Fruit fly (Drosophila melanogaster) whole organism, embryonic: Measurements from ENCODE around the gene CCT3.

Source experiments
- Ada2b ChIP-seq: fragments of 200-800 bp; sonication (Bioruptor generic); IDR thresholded peaks from 2 replicates; pipeline ENCODE4 v1.3.6; 2022; ENCODE audit warnings: missing biosample characterization, missing genetic modification characterization
- CG10321 ChIP-seq: fragments of 200-800 bp; sonication (Bioruptor generic); IDR thresholded peaks from 2 replicates; pipeline ENCODE4 v1.3.6; 2022; ENCODE audit warnings: missing biosample characterization, missing genetic modification characterization
- CG11695 ChIP-seq: fragments of 200-800 bp; sonication (Bioruptor generic); IDR thresholded peaks from 3 replicates; pipeline ENCODE4 v1.3.6; 2022; ENCODE audit warnings: missing biosample characterization, missing genetic modification characterization
- CG12659 ChIP-seq: fragments of 200-800 bp; sonication (Bioruptor generic); optimal IDR thresholded peaks from 3 replicates; lab custom pipeline; 2017; ENCODE audit warnings: mild to moderate bottlenecking, missing biosample characterization, missing genetic modification reagents, missing genetic modification characterization
- CG12942 ChIP-seq: fragments of 200-800 bp; sonication (Bioruptor generic); optimal IDR thresholded peaks from 3 replicates; lab custom pipeline; 2016; ENCODE audit warnings: missing biosample characterization, missing genetic modification characterization
- CG13894 ChIP-seq: fragments of 200-800 bp; sonication (Bioruptor generic); optimal IDR thresholded peaks from 3 replicates; lab custom pipeline; 2018; ENCODE audit warnings: missing biosample characterization, mild to moderate bottlenecking, missing genetic modification characterization, moderate library complexity
- CG14014 ChIP-seq: fragments of 200-800 bp; sonication (Bioruptor generic); IDR thresholded peaks from 2 replicates; pipeline ENCODE4 v1.3.6; 2022; ENCODE audit warnings: missing biosample characterization, missing genetic modification characterization
- CG14050 ChIP-seq: fragments of 200-800 bp; sonication (Bioruptor generic); IDR thresholded peaks from 3 replicates; pipeline ENCODE4 v1.3.6; 2022; ENCODE audit warnings: missing biosample characterization, missing genetic modification characterization
- CG17568 ChIP-seq: fragments of 200-800 bp; sonication (Bioruptor generic); optimal IDR thresholded peaks from 2 replicates; lab custom pipeline; 2018; ENCODE audit warnings: missing biosample characterization, mild to moderate bottlenecking, missing genetic modification characterization, moderate library complexity
- CG17829 ChIP-seq: fragments of 200-800 bp; optimal IDR thresholded peaks from 2 replicates; lab custom pipeline; 2019; ENCODE audit warnings: missing biosample characterization, mild to moderate bottlenecking, missing genetic modification characterization, moderate library complexity
- CG30403 ChIP-seq: fragments of 200-800 bp; sonication (Bioruptor generic); optimal IDR thresholded peaks from 3 replicates; lab custom pipeline; 2016; ENCODE audit warnings: missing biosample characterization, missing genetic modification characterization
- CG3065 ChIP-seq: fragments of 200-800 bp; sonication (Bioruptor generic); optimal IDR thresholded peaks from 2 replicates; lab custom pipeline; 2016; ENCODE audit warnings: missing biosample characterization, missing genetic modification characterization
- CG32767 ChIP-seq: fragments of 200-800 bp; sonication (Bioruptor generic); IDR thresholded peaks from 2 replicates; pipeline ENCODE4 v1.3.6; 2022; ENCODE audit warnings: missing biosample characterization, missing genetic modification characterization
- CG3838 ChIP-seq: fragments of 200-800 bp; sonication (Bioruptor generic); optimal IDR thresholded peaks from 3 replicates; lab custom pipeline; 2016; ENCODE audit warnings: missing biosample characterization, missing genetic modification characterization
- CG4282 ChIP-seq: fragments of 200-800 bp; sonication (Bioruptor generic); optimal IDR thresholded peaks from 2 replicates; lab custom pipeline; 2016; ENCODE audit warnings: missing biosample characterization, missing genetic modification characterization
- CG4360 ChIP-seq: fragments of 200-800 bp; sonication (Bioruptor generic); IDR thresholded peaks from 2 replicates; pipeline ENCODE4 v1.3.6; 2022; ENCODE audit warnings: missing biosample characterization, missing genetic modification characterization
- CG43689 ChIP-seq: fragments of 200-800 bp; sonication (Bioruptor generic); IDR thresholded peaks from 2 replicates; pipeline ENCODE4 v1.3.6; 2022; ENCODE audit warnings: missing biosample characterization, missing genetic modification characterization
- CG4424 ChIP-seq: fragments of 200-800 bp; sonication (Bioruptor generic); optimal IDR thresholded peaks from 3 replicates; lab custom pipeline; 2016; ENCODE audit warnings: missing biosample characterization, missing genetic modification characterization
- CG6272 ChIP-seq: fragments of 200-800 bp; sonication (Bioruptor generic); IDR thresholded peaks from 2 replicates; pipeline ENCODE4 v1.3.6; 2022; ENCODE audit warnings: missing biosample characterization, missing genetic modification characterization
- CG6765 ChIP-seq: fragments of 200-800 bp; sonication (Bioruptor generic); optimal IDR thresholded peaks from 3 replicates; lab custom pipeline; 2017; ENCODE audit warnings: missing biosample characterization, mild to moderate bottlenecking, missing genetic modification characterization
- CG8388 ChIP-seq: fragments of 200-800 bp; sonication (Bioruptor generic); optimal IDR thresholded peaks from 2 replicates; lab custom pipeline; 2019; ENCODE audit warnings: missing biosample characterization, mild to moderate bottlenecking, missing genetic modification characterization, moderate library complexity
- CG8924 ChIP-seq: fragments of 200-800 bp; optimal IDR thresholded peaks from 3 replicates; lab custom pipeline; 2019; ENCODE audit warnings: missing biosample characterization, mild to moderate bottlenecking, missing genetic modification characterization, moderate library complexity
- CG9932 ChIP-seq: fragments of 200-800 bp; sonication (Bioruptor generic); IDR thresholded peaks from 2 replicates; pipeline ENCODE4 v1.3.6; 2022; ENCODE audit warnings: missing biosample characterization, missing genetic modification characterization
- Dfd ChIP-seq, 2 experiments: fragments of >200 bp; optimal IDR thresholded peaks; 2 replicates each; lab custom pipeline; 2017; ENCODE audit warnings: missing biosample characterization in 2 of 2, missing genetic modification characterization in 2 of 2
- Drgx ChIP-seq: fragments of 200-800 bp; sonication (Bioruptor generic); IDR thresholded peaks from 2 replicates; pipeline ENCODE4 v1.3.6; 2022; ENCODE audit warnings: missing biosample characterization, missing genetic modification characterization
- GATAe ChIP-seq: fragments of 200-800 bp; sonication (Bioruptor generic); conservative IDR thresholded peaks from 2 replicates; pipeline ENCODE4 v1.3.6; 2022; ENCODE audit warnings: missing biosample characterization, missing genetic modification characterization
- Hr39 ChIP-seq: fragments of >200 bp; optimal IDR thresholded peaks from 2 replicates; lab custom pipeline; 2017
- Hsf ChIP-seq: fragments of 200-800 bp; sonication (Bioruptor generic); optimal IDR thresholded peaks from 3 replicates; lab custom pipeline; 2016; ENCODE audit warnings: missing biosample characterization, missing genetic modification characterization
- Mrtf ChIP-seq: fragments of 200-800 bp; sonication (Bioruptor generic); IDR thresholded peaks from 3 replicates; pipeline ENCODE4 v1.3.6; 2022; ENCODE audit warnings: missing biosample characterization, missing genetic modification characterization
- NC2β ChIP-seq: fragments of 200-800 bp; sonication (Bioruptor generic); optimal IDR thresholded peaks from 2 replicates; lab custom pipeline; 2016; ENCODE audit warnings: missing biosample characterization, missing genetic modification characterization
- Oaz ChIP-seq: fragments of 200-800 bp; sonication (Bioruptor generic); IDR thresholded peaks from 2 replicates; pipeline ENCODE4 v1.3.6; 2022; ENCODE audit warnings: missing biosample characterization, missing genetic modification characterization
- Pdp1 ChIP-seq, 2 experiments: fragments of 200-800 bp; sonication (Bioruptor generic); optimal IDR thresholded peaks; 3 replicates each; lab custom pipeline; 2016; ENCODE audit warnings: missing biosample characterization in 2 of 2, missing genetic modification characterization in 2 of 2, mild to moderate bottlenecking in 1 of 2, moderate library complexity in 1 of 2
- Ssrp ChIP-seq: fragments of 200-800 bp; sonication (Bioruptor generic); optimal IDR thresholded peaks from 2 replicates; lab custom pipeline; 2018; ENCODE audit warnings: missing biosample characterization, mild to moderate bottlenecking, missing genetic modification characterization, moderate library complexity
- YL-1 ChIP-seq: fragments of 200-800 bp; sonication (Bioruptor generic); optimal IDR thresholded peaks from 3 replicates; lab custom pipeline; 2017; ENCODE audit warnings: missing biosample characterization, mild to moderate bottlenecking, missing genetic modification characterization
- al ChIP-seq: fragments of 200-800 bp; sonication (Bioruptor generic); IDR thresholded peaks from 2 replicates; pipeline ENCODE4 v1.3.6; 2022; ENCODE audit warnings: missing biosample characterization, missing genetic modification characterization
- amos ChIP-seq: fragments of 200-800 bp; sonication (Bioruptor generic); IDR thresholded peaks from 2 replicates; pipeline ENCODE4 v1.3.6; 2022; ENCODE audit warnings: missing biosample characterization, missing genetic modification characterization; ENCODE audit not compliant: partially characterized antibody
- aop ChIP-seq: fragments of 200-800 bp; sonication (Bioruptor generic); IDR thresholded peaks from 2 replicates; pipeline ENCODE4 v1.3.6; 2022; ENCODE audit warnings: missing biosample characterization, missing genetic modification characterization
- az2 ChIP-seq: fragments of 200-800 bp; sonication (Bioruptor generic); optimal IDR thresholded peaks from 3 replicates; lab custom pipeline; 2016; ENCODE audit warnings: missing biosample characterization, missing genetic modification characterization
- bbx ChIP-seq: fragments of 200-800 bp; sonication (Bioruptor generic); IDR thresholded peaks from 2 replicates; pipeline ENCODE4 v1.3.6; 2022; ENCODE audit warnings: missing biosample characterization, missing genetic modification characterization; ENCODE audit not compliant: partially characterized antibody
- chif ChIP-seq, 2 experiments: fragments of 200-800 bp; sonication (Bioruptor generic); optimal IDR thresholded peaks; 3 replicates each; lab custom pipeline; 2016; ENCODE audit warnings: missing biosample characterization in 2 of 2, missing genetic modification characterization in 2 of 2
- chinmo ChIP-seq: fragments of 200-800 bp; sonication (Bioruptor generic); IDR thresholded peaks from 4 replicates; pipeline ENCODE4 v1.3.6; 2022; ENCODE audit warnings: missing biosample characterization, missing genetic modification characterization; ENCODE audit not compliant: partially characterized antibody
- chm ChIP-seq: fragments of 200-800 bp; sonication (Bioruptor generic); IDR thresholded peaks from 2 replicates; pipeline ENCODE4 v1.3.6; 2022; ENCODE audit warnings: missing biosample characterization, missing genetic modification characterization
- danr ChIP-seq: fragments of 200-800 bp; sonication (Bioruptor generic); IDR thresholded peaks from 2 replicates; pipeline ENCODE4 v1.3.6; 2022; ENCODE audit warnings: missing biosample characterization, missing genetic modification characterization
- dimm ChIP-seq: fragments of 200-800 bp; sonication (Bioruptor generic); IDR thresholded peaks from 2 replicates; pipeline ENCODE4 v1.3.6; 2022; ENCODE audit warnings: missing biosample characterization, missing genetic modification characterization
- gem ChIP-seq: fragments of 200-800 bp; sonication (Bioruptor generic); optimal IDR thresholded peaks from 2 replicates; lab custom pipeline; 2019; ENCODE audit warnings: missing biosample characterization, mild to moderate bottlenecking, missing genetic modification characterization, moderate library complexity
- ham ChIP-seq: fragments of 200-800 bp; sonication (Bioruptor generic); IDR thresholded peaks from 2 replicates; pipeline ENCODE4 v1.3.6; 2022; ENCODE audit warnings: missing biosample characterization, missing genetic modification characterization
- insv ChIP-seq, 2 experiments: fragments of 200-800 bp; sonication (Bioruptor generic); optimal IDR thresholded peaks; 3 replicates each; lab custom pipeline; 2016 to 2018; ENCODE audit warnings: missing biosample characterization in 2 of 2, missing genetic modification characterization in 2 of 2
- kah ChIP-seq: fragments of 200-800 bp; sonication (Bioruptor generic); optimal IDR thresholded peaks from 2 replicates; lab custom pipeline; 2018; ENCODE audit warnings: missing biosample characterization, mild to moderate bottlenecking, missing genetic modification characterization
- kay ChIP-seq: fragments of 200-800 bp; sonication (Bioruptor generic); optimal IDR thresholded peaks from 2 replicates; lab custom pipeline; 2016; ENCODE audit warnings: missing biosample characterization, missing genetic modification characterization
- lmd ChIP-seq: fragments of 200-800 bp; sonication (Bioruptor generic); IDR thresholded peaks from 2 replicates; pipeline ENCODE4 v1.3.6; 2022; ENCODE audit warnings: missing biosample characterization, missing genetic modification characterization
- org-1 ChIP-seq: fragments of 200-800 bp; sonication (Bioruptor generic); optimal IDR thresholded peaks from 2 replicates; lab custom pipeline; 2017; ENCODE audit warnings: missing biosample characterization, missing genetic modification characterization
- p53 ChIP-seq: fragments of 200-800 bp; sonication (Bioruptor generic); optimal IDR thresholded peaks from 2 replicates; lab custom pipeline; 2016; ENCODE audit warnings: missing biosample characterization, missing genetic modification characterization
- run ChIP-seq: fragments of 200-800 bp; sonication (Bioruptor generic); optimal IDR thresholded peaks from 3 replicates; lab custom pipeline; 2018; ENCODE audit warnings: missing biosample characterization, mild to moderate bottlenecking, missing genetic modification characterization
- ttk ChIP-seq: fragments of 200-800 bp; sonication (Bioruptor generic); IDR thresholded peaks from 2 replicates; pipeline ENCODE4 v2.1.2; 2022; ENCODE audit warnings: missing biosample characterization, missing genetic modification characterization

CCT3 gene

DNA sequence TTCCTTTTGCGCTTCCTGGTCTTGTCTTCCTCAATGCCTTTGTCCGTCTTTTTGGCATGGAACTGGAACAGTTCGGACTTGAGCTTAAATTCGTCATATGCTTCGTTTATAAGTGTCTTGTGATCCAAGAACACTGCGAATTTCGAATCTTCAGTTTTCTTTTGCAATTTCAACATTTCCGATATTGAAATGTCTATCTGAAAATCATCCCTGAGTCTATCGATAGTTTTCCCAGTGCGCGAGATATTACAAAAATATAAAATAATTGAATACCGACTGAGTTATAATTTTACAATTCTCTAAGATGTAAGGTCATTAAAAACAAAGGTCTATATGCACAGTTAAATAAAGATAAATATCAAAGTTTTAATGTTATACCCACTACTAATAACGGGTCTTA, 3.5 kb downstream of the CCT3 start, which contains the start of gene Mettl4 (continued):
- TF ChIP-seq danr (GFP tag; lab: Robert Waterston, UW) (no peak), CG12659 (GFP tag; lab: Kevin White, UChicago) (no peak), p53 (GFP tag; lab: Kevin White, UChicago) (no peak), ttk (no peak), dimm (GFP tag; lab: Robert Waterston, UW) (no peak), CG4282 (GFP tag; lab: Kevin White, UChicago) (no peak), Pdp1 (GFP tag; optimal IDR thresholded peaks at IDR 0.05; lab: Kevin White, UChicago) (no peak), az2 (GFP tag; lab: Kevin White, UChicago) (no peak), CG3838 (no peak), Hr39 (lab: Kevin White, UChicago) (no peak), Ssrp (tag; lab: Kevin White, UChicago) (no peak), run (tag; lab: Kevin White, UChicago) (no peak), CG6272 (GFP tag; lab: Robert Waterston, UW) (no peak), CG3065 (GFP tag; lab: Kevin White, UChicago) (no peak), CG43689 (GFP tag; lab: Robert Waterston, UW) (no peak), CG11695 (GFP tag; lab: Robert Waterston, UW) (no peak), CG9932 (no peak), Dfd (GFP tag; optimal IDR thresholded peaks at IDR 0.05; lab: Kevin White, UChicago) (no peak), kah (no peak), org-1 (GFP tag; lab: Kevin White, UChicago) (no peak), CG8924 (tag; lab: Kevin White, UChicago) (no peak), CG13894 (tag; lab: Kevin White, UChicago) (no peak), amos (GFP tag; lab: Robert Waterston, UW) (peak; percentile 67; the same call in 1 of the 2 replicates), CG8388 (GFP tag; lab: Kevin White, UChicago) (no peak), aop (GFP tag; lab: Robert Waterston, UW) (no peak), al (no peak), ham (GFP tag; lab: Robert Waterston, UW) (no peak), CG10321 (no peak), insv (GFP tag; optimal IDR thresholded peaks at IDR 0.05; lab: Kevin White, UChicago) (no peak), chinmo (no peak), Drgx (no peak), gem (tag; lab: Kevin White, UChicago) (no peak), kay (GFP tag; lab: Kevin White, UChicago) (no peak), CG4424 (GFP tag; lab: Kevin White, UChicago) (no peak), CG4360 (GFP tag; lab: Robert Waterston, UW) (no peak), Hsf (GFP tag; lab: Kevin White, UChicago) (no peak), Mrtf (GFP tag; lab: Robert Waterston, UW) (no peak), CG32767 (no peak), bbx (GFP tag; lab: Robert Waterston, UW) (peak; percentile 70), NC2β (GFP tag; lab: Kevin White, UChicago) (no peak), CG6765 (no peak), CG14050 (GFP tag; lab: Robert Waterston, UW) (no peak), CG17568 (GFP tag; lab: Kevin White, UChicago) (no peak), Ada2b (no peak), CG14014 (GFP tag; lab: Robert Waterston, UW) (no peak), CG30403 (GFP tag; lab: Kevin White, UChicago) (no peak), chif (GFP tag; optimal IDR thresholded peaks at IDR 0.05; lab: Kevin White, UChicago) (no peak), lmd (GFP tag; lab: Robert Waterston, UW) (no peak), Oaz (GFP tag; lab: Robert Waterston, UW) (no peak), CG17829 (no peak), YL-1 (GFP tag; lab: Kevin White, UChicago) (no peak), GATAe (GFP tag; lab: Robert Waterston, UW) (no peak), CG12942 (GFP tag; lab: Kevin White, UChicago) (no peak), chm (GFP tag; lab: Robert Waterston, UW) (no peak)
